Fruit fly (Drosophila melanogaster): ENCODE results near the gene Ntf-2.
A peak's percentile ranks its signal among the peaks of the same experiment; 100 is the strongest.

Ntf-2 gene

DNA sequence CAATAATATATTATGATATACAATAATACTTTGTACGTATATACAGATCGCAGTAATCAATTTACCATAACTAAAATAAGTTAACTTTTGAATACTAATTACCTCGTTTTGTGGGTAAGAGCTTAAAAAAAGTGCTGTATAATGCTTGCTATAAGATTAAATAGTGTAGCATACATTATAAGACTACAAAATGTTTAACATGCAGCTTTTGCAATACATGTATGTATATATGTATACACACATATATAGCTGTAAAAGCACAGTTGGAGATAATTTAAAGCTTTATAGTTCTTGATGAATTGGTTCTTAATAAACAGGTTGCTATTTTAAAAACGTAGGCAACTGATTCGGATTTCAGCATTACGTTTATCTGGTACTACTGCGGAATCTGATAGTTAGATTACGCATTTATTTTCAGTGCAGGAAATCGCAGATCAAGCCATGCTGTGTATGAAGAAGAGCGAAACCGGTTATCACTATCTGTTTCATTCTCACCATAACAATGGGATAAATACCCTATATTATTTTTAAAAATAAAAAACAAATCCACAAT, 9.1 kb downstream of the Ntf-2 start:
- TF ChIP-seq Hnf4 (GFP tag; optimal IDR thresholded peaks at IDR 0.05) (no peak), OdsH (GFP tag; optimal IDR thresholded peaks at IDR 0.05) (peak; percentile 26), tai (GFP tag; optimal IDR thresholded peaks at IDR 0.05) (no peak), psq (GFP tag; optimal IDR thresholded peaks at IDR 0.05) (peak; percentile 12), HLH106 (tag; optimal IDR thresholded peaks at IDR 0.05) (peak; percentile 30), dsf (GFP tag; optimal IDR thresholded peaks at IDR 0.05; ENCODE audit: borderline replicate concordance) (no peak), woc (GFP tag; optimal IDR thresholded peaks at IDR 0.05) (peak; percentile 17), ey (GFP tag; optimal IDR thresholded peaks at IDR 0.05) (peak; percentile 22), fru (GFP tag; optimal IDR thresholded peaks at IDR 0.05) (peak; percentile 29), Sp1 (GFP tag; optimal IDR thresholded peaks at IDR 0.05) (no peak), br (GFP tag; optimal IDR thresholded peaks at IDR 0.05) (peak; percentile 18), Rel (GFP tag; optimal IDR thresholded peaks at IDR 0.05) (no peak), Rel (tag; optimal IDR thresholded peaks at IDR 0.05) (no peak), CrebA (GFP tag; optimal IDR thresholded peaks at IDR 0.05; ENCODE audit: borderline replicate concordance) (no peak), CG9705 (GFP tag; optimal IDR thresholded peaks at IDR 0.05) (no peak), sage (GFP tag; optimal IDR thresholded peaks at IDR 0.05) (peak; percentile 6), rgr (GFP tag; optimal IDR thresholded peaks at IDR 0.05) (peak; percentile 20), Hr83 (GFP tag; optimal IDR thresholded peaks at IDR 0.05; ENCODE audit: poor library complexity, severe bottlenecking) (no peak), h (GFP tag; optimal IDR thresholded peaks at IDR 0.05) (peak; percentile 62)

DNA sequence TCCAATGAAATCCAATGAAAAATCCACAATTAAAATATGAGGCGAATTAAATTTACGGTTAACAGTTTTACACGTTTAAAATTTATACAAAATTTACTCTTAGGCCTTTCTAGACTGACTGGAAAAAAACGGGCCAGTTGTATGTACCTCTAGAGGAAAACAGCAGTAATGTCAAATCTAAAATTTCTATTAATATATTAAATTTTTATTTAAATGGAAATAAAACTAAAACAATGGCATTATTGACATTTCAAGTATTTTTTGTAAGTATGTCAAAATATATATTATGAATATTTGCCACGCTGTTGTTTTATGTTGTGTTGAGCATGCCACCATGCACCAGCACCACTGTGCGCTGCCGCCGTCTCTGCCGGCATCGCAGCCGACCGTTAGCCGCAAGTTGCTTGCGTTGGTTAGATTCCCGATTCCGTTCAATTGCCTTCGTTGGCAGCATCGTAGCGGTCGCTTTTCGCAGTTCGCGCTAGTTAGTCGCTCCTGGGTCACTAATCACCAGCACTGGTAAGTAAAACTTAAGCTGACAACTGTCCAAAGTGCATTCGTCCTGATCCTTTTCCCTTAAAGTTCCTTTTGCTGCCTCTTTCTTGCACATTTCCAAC, 9.7 kb downstream of the Ntf-2 start, which contains the start of gene Cbs:
Gene Cbs, plus strand, starts transcription at position 308 of the 617 bp plus-strand sequence.
- no peak for TF ChIP-seq dsf (GFP tag; optimal IDR thresholded peaks at IDR 0.05; ENCODE audit: borderline replicate concordance)
- no peak for TF ChIP-seq Jra (GFP tag; optimal IDR thresholded peaks at IDR 0.05)
- TF ChIP-seq pan (optimal IDR thresholded peaks at IDR 0.05), result no peak
- no peak for TF ChIP-seq Mio (GFP tag; optimal IDR thresholded peaks at IDR 0.05)
- TF ChIP-seq ey (GFP tag; optimal IDR thresholded peaks at IDR 0.05), result no peak
- no peak for TF ChIP-seq Vsx2 (GFP tag; optimal IDR thresholded peaks at IDR 0.05; ENCODE audit: partially characterized antibody)
- peak; percentile 9 for TF ChIP-seq psq (GFP tag; optimal IDR thresholded peaks at IDR 0.05)
- no peak for TF ChIP-seq Abd-B (GFP tag; optimal IDR thresholded peaks at IDR 0.05)
- peak in 1 of 2 experiments; percentile 39 for TF ChIP-seq foxo (GFP tag; optimal IDR thresholded peaks at IDR 0.05)
- peak; percentile 52 for TF ChIP-seq HLH106 (tag; optimal IDR thresholded peaks at IDR 0.05)
- TF ChIP-seq woc (GFP tag; optimal IDR thresholded peaks at IDR 0.05), result peak; percentile 14
- TF ChIP-seq CrebA (GFP tag; optimal IDR thresholded peaks at IDR 0.05; ENCODE audit: borderline replicate concordance), result no peak
- TF ChIP-seq sv (GFP tag; optimal IDR thresholded peaks at IDR 0.05), result peak; percentile 49
- no peak for TF ChIP-seq Hr78 (GFP tag; optimal IDR thresholded peaks at IDR 0.05)
- no peak for TF ChIP-seq GATAd (GFP tag; optimal IDR thresholded peaks at IDR 0.05)
- TF ChIP-seq Dfd (GFP tag; optimal IDR thresholded peaks at IDR 0.05), result no peak
- TF ChIP-seq Rel (GFP tag; optimal IDR thresholded peaks at IDR 0.05), result no peak
- TF ChIP-seq Rel (tag; optimal IDR thresholded peaks at IDR 0.05), result no peak
- TF ChIP-seq tai (GFP tag; optimal IDR thresholded peaks at IDR 0.05), result no peak
- peak; percentile 8 for TF ChIP-seq h (GFP tag; optimal IDR thresholded peaks at IDR 0.05)
- no peak for TF ChIP-seq Dif (GFP tag; optimal IDR thresholded peaks at IDR 0.05; ENCODE audit: partially characterized antibody)
- TF ChIP-seq jim (GFP tag; optimal IDR thresholded peaks at IDR 0.05), result no peak
- TF ChIP-seq lola (GFP tag; optimal IDR thresholded peaks at IDR 0.05), result no peak
- TF ChIP-seq fru (GFP tag; optimal IDR thresholded peaks at IDR 0.05), result no peak
- peak; percentile 17 for TF ChIP-seq rgr (GFP tag; optimal IDR thresholded peaks at IDR 0.05)
- no peak for TF ChIP-seq br (GFP tag; optimal IDR thresholded peaks at IDR 0.05)
- TF ChIP-seq N (GFP tag; optimal IDR thresholded peaks at IDR 0.05), result no peak
- TF ChIP-seq sage (GFP tag; optimal IDR thresholded peaks at IDR 0.05), result no peak
- TF ChIP-seq CG9705 (GFP tag; optimal IDR thresholded peaks at IDR 0.05), result no peak
- TF ChIP-seq Sp1 (GFP tag; optimal IDR thresholded peaks at IDR 0.05), result peak; percentile 51
- no peak for TF ChIP-seq dl (GFP tag; optimal IDR thresholded peaks at IDR 0.05; ENCODE audit: insufficient read depth in 1 of 2, partially characterized antibody in 2 of 2)

DNA sequence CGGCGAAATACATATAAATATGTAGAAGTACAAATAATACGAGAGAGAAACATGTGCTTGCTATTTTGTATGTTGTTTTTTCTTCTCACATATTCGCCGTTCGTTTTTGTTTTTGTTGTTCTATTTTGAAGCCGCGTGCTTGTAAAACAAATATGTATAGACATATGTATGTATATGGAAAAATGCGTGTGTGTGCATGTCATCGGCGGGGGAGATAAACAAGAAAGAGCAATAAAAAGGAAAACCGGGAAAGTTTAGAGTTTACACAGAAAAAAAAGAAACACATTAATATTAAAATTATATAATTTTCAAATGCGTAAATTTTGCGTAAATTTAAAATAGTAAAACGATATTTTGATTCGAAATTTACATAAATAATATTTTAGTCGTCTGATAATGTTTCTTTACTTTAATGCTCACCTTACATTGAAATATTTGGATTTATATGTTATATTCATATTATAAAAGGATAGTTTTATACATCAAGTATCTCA, 10.2 kb downstream of the Ntf-2 start:
- TF ChIP-seq h (GFP tag; optimal IDR thresholded peaks at IDR 0.05) (no peak), CG9705 (GFP tag; optimal IDR thresholded peaks at IDR 0.05) (no peak), Dif (GFP tag; optimal IDR thresholded peaks at IDR 0.05; ENCODE audit: partially characterized antibody) (no peak), br (GFP tag; optimal IDR thresholded peaks at IDR 0.05) (no peak), OdsH (GFP tag; optimal IDR thresholded peaks at IDR 0.05) (no peak), jim (GFP tag; optimal IDR thresholded peaks at IDR 0.05) (no peak), CG32264 (GFP tag; optimal IDR thresholded peaks at IDR 0.05) (no peak), tai (GFP tag; optimal IDR thresholded peaks at IDR 0.05) (no peak), dl (GFP tag; optimal IDR thresholded peaks at IDR 0.05; ENCODE audit: insufficient read depth in 1 of 2, partially characterized antibody in 2 of 2) (no peak), HLH106 (tag; optimal IDR thresholded peaks at IDR 0.05) (no peak), pan (optimal IDR thresholded peaks at IDR 0.05) (no peak), sv (GFP tag; optimal IDR thresholded peaks at IDR 0.05) (no peak), Vsx2 (GFP tag; optimal IDR thresholded peaks at IDR 0.05; ENCODE audit: partially characterized antibody) (no peak), rgr (GFP tag; optimal IDR thresholded peaks at IDR 0.05) (no peak), ey (GFP tag; optimal IDR thresholded peaks at IDR 0.05) (no peak), foxo (GFP tag; optimal IDR thresholded peaks at IDR 0.05) (no peak)

Data from whole organism, wandering third instar larva.